Fruit fly (Drosophila melanogaster) whole organism, embryonic: ENCODE results near the gene Grd.

Experiments
- Awh ChIP-seq: fragments of 200-800 bp; sonication (Bioruptor generic); IDR thresholded peaks from 2 replicates; pipeline ENCODE4, ENCODE4 v1.3.6; 2022; ENCODE audit warnings: missing biosample characterization, missing genetic modification characterization
- BEAF-32 ChIP-seq: fragments of 200-800 bp; sonication (Bioruptor generic); optimal IDR thresholded peaks from 3 replicates; lab custom pipeline; 2017; ENCODE audit warnings: missing biosample characterization, missing genetic modification characterization, mild to moderate bottlenecking, moderate library complexity, missing genetic modification reagents
- CG10366 ChIP-seq: fragments of 200-800 bp; sonication (Bioruptor generic); IDR thresholded peaks from 2 replicates; pipeline ENCODE4 v1.3.6; 2022; ENCODE audit warnings: missing biosample characterization, missing genetic modification characterization
- CG10431 ChIP-seq: fragments of 200-800 bp; sonication (Bioruptor generic); optimal IDR thresholded peaks from 3 replicates; lab custom pipeline; 2018; ENCODE audit warnings: missing biosample characterization, mild to moderate bottlenecking, missing genetic modification characterization
- CG10462 ChIP-seq: fragments of 200-800 bp; sonication (Bioruptor generic); optimal IDR thresholded peaks from 2 replicates; lab custom pipeline; 2016; ENCODE audit warnings: missing biosample characterization, missing genetic modification characterization
- CG12769 ChIP-seq: fragments of 200-800 bp; sonication (Bioruptor generic); optimal IDR thresholded peaks from 2 replicates; lab custom pipeline; 2019; ENCODE audit warnings: missing biosample characterization, mild to moderate bottlenecking, missing genetic modification characterization, moderate library complexity
- CG14441 ChIP-seq: fragments of 200-800 bp; sonication (Bioruptor generic); IDR thresholded peaks from 2 replicates; pipeline ENCODE4 v1.3.6; 2022; ENCODE audit warnings: missing biosample characterization, missing genetic modification characterization
- CG14860 ChIP-seq: fragments of 200-800 bp; sonication (Bioruptor generic); IDR thresholded peaks from 3 replicates; pipeline ENCODE4 v1.3.6; 2022; ENCODE audit warnings: missing biosample characterization, missing genetic modification characterization; ENCODE audit not compliant: partially characterized antibody
- CG15269 ChIP-seq: fragments of 200-800 bp; sonication (Bioruptor generic); optimal IDR thresholded peaks from 2 replicates; lab custom pipeline; 2018; ENCODE audit warnings: missing biosample characterization, mild to moderate bottlenecking, missing genetic modification characterization, moderate library complexity
- CG16863 ChIP-seq: fragments of 200-800 bp; sonication (Bioruptor generic); optimal IDR thresholded peaks from 3 replicates; lab custom pipeline; 2016; ENCODE audit warnings: missing biosample characterization, missing genetic modification characterization
- CG2875 ChIP-seq: fragments of 200-800 bp; sonication (Bioruptor generic); optimal IDR thresholded peaks from 2 replicates; lab custom pipeline; 2017; ENCODE audit warnings: missing biosample characterization, mild to moderate bottlenecking, missing genetic modification characterization, missing genetic modification reagents
- CG32767 ChIP-seq: fragments of 200-800 bp; sonication (Bioruptor generic); IDR thresholded peaks from 2 replicates; pipeline ENCODE4 v1.3.6; 2022; ENCODE audit warnings: missing biosample characterization, missing genetic modification characterization
- CG34224 ChIP-seq: fragments of 200-800 bp; sonication (Bioruptor generic); IDR thresholded peaks from 3 replicates; pipeline ENCODE4 v1.3.6; 2022; ENCODE audit warnings: missing biosample characterization, missing genetic modification characterization; ENCODE audit not compliant: partially characterized antibody
- CG3995 ChIP-seq: fragments of 200-800 bp; sonication (Bioruptor generic); optimal IDR thresholded peaks from 3 replicates; lab custom pipeline; 2016; ENCODE audit warnings: missing biosample characterization, missing genetic modification characterization
- CG7987 ChIP-seq: fragments of 200-800 bp; sonication (Bioruptor generic); optimal IDR thresholded peaks from 2 replicates; lab custom pipeline; 2018; ENCODE audit warnings: missing biosample characterization, mild to moderate bottlenecking, missing genetic modification characterization, moderate library complexity
- CG8359 ChIP-seq: fragments of 200-800 bp; sonication (Bioruptor generic); optimal IDR thresholded peaks from 2 replicates; lab custom pipeline; 2017; ENCODE audit warnings: missing biosample characterization, mild to moderate bottlenecking, missing genetic modification characterization, borderline replicate concordance
- CG8478 ChIP-seq: fragments of >200 bp; optimal IDR thresholded peaks from 2 replicates; lab custom pipeline; 2018
- CG9932 ChIP-seq: fragments of 200-800 bp; sonication (Bioruptor generic); IDR thresholded peaks from 2 replicates; pipeline ENCODE4 v1.3.6; 2022; ENCODE audit warnings: missing biosample characterization, missing genetic modification characterization
- CTCF ChIP-seq: fragments of 200-800 bp; sonication (Bioruptor generic); optimal IDR thresholded peaks from 2 replicates; lab custom pipeline; 2017; ENCODE audit warnings: missing biosample characterization, mild to moderate bottlenecking, missing genetic modification characterization, moderate library complexity
- Dip2 ChIP-seq: fragments of 200-800 bp; sonication (Bioruptor generic); IDR thresholded peaks from 2 replicates; pipeline ENCODE4 v1.3.6; 2022; ENCODE audit warnings: missing biosample characterization, missing genetic modification characterization
- Dref ChIP-seq: fragments of 200-800 bp; sonication (Bioruptor generic); IDR thresholded peaks from 2 replicates; pipeline ENCODE4 v1.3.6; 2022; ENCODE audit warnings: missing biosample characterization, missing genetic modification characterization
- HHEX ChIP-seq: fragments of 200-800 bp; sonication (Bioruptor generic); optimal IDR thresholded peaks from 3 replicates; lab custom pipeline; 2017; ENCODE audit warnings: missing biosample characterization, mild to moderate bottlenecking, missing genetic modification characterization, missing genetic modification reagents
- HLHmδ ChIP-seq: fragments of 200-800 bp; sonication (Bioruptor generic); optimal IDR thresholded peaks from 2 replicates; lab custom pipeline; 2018; ENCODE audit warnings: missing biosample characterization, mild to moderate bottlenecking, missing genetic modification characterization, moderate library complexity
- Hmr ChIP-seq: fragments of 200-800 bp; sonication (Bioruptor generic); optimal IDR thresholded peaks from 3 replicates; lab custom pipeline; 2017; ENCODE audit warnings: mild to moderate bottlenecking, missing biosample characterization, missing genetic modification reagents, missing genetic modification characterization
- Max ChIP-seq: fragments of 200-800 bp; sonication (Bioruptor generic); optimal IDR thresholded peaks from 2 replicates; lab custom pipeline; 2016; ENCODE audit warnings: missing biosample characterization, mild to moderate bottlenecking, missing genetic modification characterization
- NFAT ChIP-seq: fragments of 200-800 bp; sonication (Bioruptor generic); IDR thresholded peaks from 2 replicates; pipeline ENCODE4 v1.3.6; 2022; ENCODE audit warnings: missing biosample characterization, missing genetic modification characterization
- Usf ChIP-seq: fragments of 200-800 bp; sonication (Bioruptor generic); optimal IDR thresholded peaks from 2 replicates; lab custom pipeline; 2017; ENCODE audit warnings: missing genotype, missing biosample characterization, missing genetic modification characterization
- Xrp1 ChIP-seq: fragments of 200-800 bp; sonication (Bioruptor generic); IDR thresholded peaks from 2 replicates; pipeline ENCODE4 v1.3.6; 2022; ENCODE audit warnings: missing biosample characterization, missing genetic modification characterization
- bsh ChIP-seq, 2 experiments: fragments of 200-800 bp; sonication (Bioruptor generic); optimal IDR thresholded peaks; 2 replicates each; lab custom pipeline; 2017 to 2018; ENCODE audit warnings: mild to moderate bottlenecking in 2 of 2, missing biosample characterization in 2 of 2, missing genetic modification characterization in 2 of 2, moderate library complexity in 1 of 2
- cg ChIP-seq: fragments of 200-800 bp; sonication (Bioruptor generic); optimal IDR thresholded peaks from 3 replicates; lab custom pipeline; 2019; ENCODE audit warnings: missing biosample characterization, mild to moderate bottlenecking, missing genetic modification characterization, moderate library complexity
- disco-r ChIP-seq: fragments of 200-800 bp; sonication (Bioruptor generic); optimal IDR thresholded peaks from 2 replicates; lab custom pipeline; 2016; ENCODE audit warnings: missing biosample characterization, missing genetic modification characterization
- emc ChIP-seq: fragments of 200-800 bp; sonication (Bioruptor generic); optimal IDR thresholded peaks from 2 replicates; lab custom pipeline; 2016; ENCODE audit warnings: missing biosample characterization, missing genetic modification characterization
- esg ChIP-seq: fragments of 200-800 bp; sonication (Bioruptor generic); conservative IDR thresholded peaks from 2 replicates; pipeline ENCODE4 v1.3.6; 2022; ENCODE audit warnings: missing biosample characterization, missing genetic modification characterization
- fd96Cb ChIP-seq: fragments of 200-800 bp; sonication (Bioruptor generic); optimal IDR thresholded peaks from 2 replicates; lab custom pipeline; 2018; ENCODE audit warnings: missing biosample characterization, mild to moderate bottlenecking, missing genetic modification characterization, moderate library complexity
- ham ChIP-seq: fragments of 200-800 bp; sonication (Bioruptor generic); IDR thresholded peaks from 2 replicates; pipeline ENCODE4 v1.3.6; 2022; ENCODE audit warnings: missing biosample characterization, missing genetic modification characterization
- hkb ChIP-seq, 2 experiments: fragments of 200-800 bp in 1 of 2; fragments of >200 bp in 1 of 2; sonication (Bioruptor generic) in 1 of 2; IDR thresholded peaks in 1 of 2; optimal IDR thresholded peaks in 1 of 2; 2 replicates each; pipeline versions ENCODE4 v1.3.6 to Lab custom; 2017 to 2022; ENCODE audit warnings: missing biosample characterization in 1 of 2, missing genetic modification characterization in 1 of 2
- jigr1 ChIP-seq: fragments of 200-800 bp; sonication (Bioruptor generic); IDR thresholded peaks from 3 replicates; pipeline ENCODE4 v1.3.6; 2022; ENCODE audit warnings: missing biosample characterization, missing genetic modification characterization
- lab ChIP-seq: fragments of 200-800 bp; sonication (Bioruptor generic); optimal IDR thresholded peaks from 3 replicates; lab custom pipeline; 2017; ENCODE audit warnings: missing biosample characterization, missing genetic modification characterization, mild to moderate bottlenecking, moderate library complexity, missing genetic modification reagents
- maf-S ChIP-seq: fragments of 200-800 bp; sonication (Bioruptor generic); optimal IDR thresholded peaks from 2 replicates; lab custom pipeline; 2016; ENCODE audit warnings: missing biosample characterization, missing genetic modification characterization
- pita ChIP-seq: fragments of 200-800 bp; sonication (Bioruptor generic); optimal IDR thresholded peaks from 2 replicates; lab custom pipeline; 2017; ENCODE audit warnings: missing biosample characterization, mild to moderate bottlenecking, missing genetic modification characterization
- salm ChIP-seq: fragments of 200-800 bp; sonication (Bioruptor generic); optimal IDR thresholded peaks from 2 replicates; lab custom pipeline; 2018; ENCODE audit warnings: missing biosample characterization, mild to moderate bottlenecking, missing genetic modification characterization
- sisA ChIP-seq: fragments of 200-800 bp; sonication (Bioruptor generic); IDR thresholded peaks from 2 replicates; pipeline ENCODE4 v1.3.6; 2022; ENCODE audit warnings: missing biosample characterization, missing genetic modification characterization
- slp2 ChIP-seq: fragments of 200-800 bp; sonication (Bioruptor generic); optimal IDR thresholded peaks from 2 replicates; lab custom pipeline; 2016; ENCODE audit warnings: missing biosample characterization, missing genetic modification characterization
- tin ChIP-seq: fragments of 200-800 bp; sonication (Bioruptor generic); optimal IDR thresholded peaks from 3 replicates; lab custom pipeline; 2016; ENCODE audit warnings: missing biosample characterization, missing genetic modification characterization
- wdn ChIP-seq: fragments of 200-800 bp; sonication (Bioruptor generic); IDR thresholded peaks from 2 replicates; pipeline ENCODE4 v1.3.6; 2022; ENCODE audit warnings: missing biosample characterization, missing genetic modification characterization
- zen ChIP-seq: fragments of 200-800 bp; sonication (Bioruptor generic); optimal IDR thresholded peaks from 3 replicates; lab custom pipeline; 2018; ENCODE audit warnings: missing biosample characterization, mild to moderate bottlenecking, missing genetic modification characterization, moderate library complexity

Grd gene

DNA sequence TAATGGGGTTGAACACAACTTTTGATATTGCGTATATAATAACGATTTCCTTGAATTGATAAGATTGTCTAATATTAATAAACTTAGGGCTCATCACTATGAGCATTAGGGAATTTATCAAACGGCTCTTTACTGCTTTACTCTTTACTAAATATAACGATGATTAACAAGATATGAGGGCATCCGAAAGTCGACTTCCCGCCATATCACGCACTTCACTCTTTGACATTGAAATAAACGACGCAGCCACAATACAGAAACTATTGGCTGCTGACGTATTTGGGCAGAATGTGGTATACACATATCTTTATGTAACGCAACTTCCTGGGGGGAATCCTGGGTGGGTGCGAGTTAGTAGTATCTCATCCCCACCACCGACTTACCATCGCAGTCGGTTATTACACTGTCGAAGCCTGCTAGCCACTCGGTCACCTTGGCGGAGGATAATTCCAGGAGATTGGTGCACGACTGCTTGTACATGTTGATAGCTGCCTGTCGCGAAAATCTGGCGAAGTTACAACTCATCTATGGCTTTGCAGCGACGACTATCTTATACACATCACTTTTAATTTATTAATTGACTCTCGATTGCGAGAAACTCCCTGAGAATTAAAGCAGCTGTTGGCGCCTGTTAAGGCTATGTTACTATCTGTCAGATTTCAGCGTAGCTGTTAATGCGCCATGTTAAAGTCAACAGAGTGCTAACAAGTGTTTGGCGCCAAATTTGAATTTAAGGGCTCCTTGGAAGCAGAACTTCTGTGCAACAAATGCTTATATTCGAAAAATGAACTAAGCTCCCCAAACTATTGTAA, 20.0 kb downstream of the Grd start, which contains the start of gene CG5567 (continued):
- TF ChIP-seq jigr1 (GFP tag; lab: Robert Waterston, UW) (no peak), zen (tag; lab: Kevin White, UChicago) (no peak)

dm6 chr3L:17846169-17846981, 23.2 kb downstream of the Grd start, which contains the start of the genes MED19 and CG7430:
Gene MED19 (minus strand): TSS chr3L:17846501.
Gene CG7430 (plus strand): TSS chr3L:17846916.
- TF ChIP-seq CG10431 (GFP tag; lab: Kevin White, UChicago) (peak; percentile 33), Max (GFP tag; lab: Kevin White, UChicago) (no peak), CG10366 (no peak), CG14860 (GFP tag; lab: Robert Waterston, UW) (no peak), disco-r (GFP tag; lab: Kevin White, UChicago) (no peak), bsh (GFP tag; optimal IDR thresholded peaks at IDR 0.05; lab: Kevin White, UChicago) (peak; percentile 24 to 60), Hmr (peak; percentile 45), slp2 (GFP tag; lab: Kevin White, UChicago) (no peak), CG3995 (GFP tag; lab: Kevin White, UChicago) (no peak), ham (GFP tag; lab: Robert Waterston, UW) (no peak), CG34224 (GFP tag; lab: Robert Waterston, UW) (peak; percentile 28; the same call in 1 of the 3 replicates), CG32767 (GFP tag; lab: Robert Waterston, UW) (no peak), cg (peak; percentile 95), maf-S (GFP tag; lab: Kevin White, UChicago) (no peak), Xrp1 (GFP tag; lab: Robert Waterston, UW) (no peak), CG9932 (GFP tag; lab: Robert Waterston, UW) (peak; percentile 47), lab (no peak), CG8478 (lab: Kevin White, UChicago) (peak; percentile 63), HHEX (GFP tag; lab: Kevin White, UChicago) (peak; percentile 2), CG7987 (GFP tag; lab: Kevin White, UChicago) (peak; percentile 45), CG8359 (no peak), Dip2 (GFP tag; lab: Robert Waterston, UW) (no peak), CG2875 (no peak), Usf (GFP tag; lab: Kevin White, UChicago) (no peak), pita (no peak), HLHmδ (peak; percentile 59), fd96Cb (tag; lab: Kevin White, UChicago) (no peak), wdn (no peak), CG10462 (no peak), NFAT (GFP tag; lab: Robert Waterston, UW) (peak; percentile 55), hkb (optimal IDR thresholded peaks at IDR 0.05; lab: Kevin White, UChicago) (no peak), hkb (GFP tag; IDR thresholded peaks at IDR 0.05; lab: Robert Waterston, UW) (0 out of 2 replicates have a peak, but pooled peaks have one; percentile 27), CG14441 (no peak), BEAF-32 (GFP tag; lab: Kevin White, UChicago) (peak; percentile 80), salm (peak; percentile 28), Awh (GFP tag; lab: Robert Waterston, UW) (no peak), CG12769 (no peak), sisA (no peak), esg (GFP tag; lab: Robert Waterston, UW) (no peak), tin (GFP tag; lab: Kevin White, UChicago) (no peak), CG15269 (tag; lab: Kevin White, UChicago) (no peak), CTCF (GFP tag; lab: Kevin White, UChicago) (peak; percentile 17), emc (GFP tag; lab: Kevin White, UChicago) (no peak), Dref (peak; percentile 76), CG16863 (GFP tag; lab: Kevin White, UChicago) (no peak)
